Fruit fly (Drosophila melanogaster): ENCODE data around the gene CG17612.

Gene CG17612

dm6 chr2L:4332962-4333757 lies 49.4 kb downstream of the CG17612 start:
- TF ChIP-seq tj (GFP tag; optimal IDR thresholded peaks at IDR 0.05) (peak; percentile 54), cic (GFP tag; optimal IDR thresholded peaks at IDR 0.05) (peak; percentile 99), Hr96 (GFP tag; optimal IDR thresholded peaks at IDR 0.05) (peak; percentile 91), CG7045 (GFP tag; optimal IDR thresholded peaks at IDR 0.05) (peak; percentile 78), ovo (GFP tag; optimal IDR thresholded peaks at IDR 0.05) (no peak), bab1 (GFP tag; optimal IDR thresholded peaks at IDR 0.05) (peak; percentile 82), pad (GFP tag; optimal IDR thresholded peaks at IDR 0.05) (peak; percentile 74), CG33017 (tag; optimal IDR thresholded peaks at IDR 0.05) (peak; percentile 22), Mnt (GFP tag; optimal IDR thresholded peaks at IDR 0.05) (peak; percentile 74), CG7101 (tag; optimal IDR thresholded peaks at IDR 0.05) (peak; percentile 66), toe (GFP tag; optimal IDR thresholded peaks at IDR 0.05) (peak; percentile 60), cnc (optimal IDR thresholded peaks at IDR 0.05) (no peak), Crg-1 (GFP tag; optimal IDR thresholded peaks at IDR 0.05) (no peak), CG1620 (GFP tag; optimal IDR thresholded peaks at IDR 0.05) (peak; percentile 19), kay (GFP tag; ENCODE audit: borderline replicate concordance) (peak; percentile 91), CG5204 (GFP tag; optimal IDR thresholded peaks at IDR 0.05) (peak; percentile 77), Clk (GFP tag; optimal IDR thresholded peaks at IDR 0.05) (peak; percentile 31), CG14711 (tag; optimal IDR thresholded peaks at IDR 0.05) (peak; percentile 66), CG12768 (GFP tag; optimal IDR thresholded peaks at IDR 0.05) (peak; percentile 90), CG11617 (GFP tag; optimal IDR thresholded peaks at IDR 0.05) (peak; percentile 82)

dm6 chr2L:4332583-4332961 lies 50.0 kb downstream of the CG17612 start:
- no peak for TF ChIP-seq Mnt (GFP tag; optimal IDR thresholded peaks at IDR 0.05)
- TF ChIP-seq kay (GFP tag; ENCODE audit: borderline replicate concordance), result peak; percentile 94

dm6 chr2L:4331779-4332328 lies 50.7 kb downstream of the CG17612 start:
- no peak for TF ChIP-seq Crg-1 (GFP tag; optimal IDR thresholded peaks at IDR 0.05)
- TF ChIP-seq CG7045 (GFP tag; optimal IDR thresholded peaks at IDR 0.05), result no peak
- no peak for TF ChIP-seq cnc (optimal IDR thresholded peaks at IDR 0.05)
- TF ChIP-seq CG14711 (tag; optimal IDR thresholded peaks at IDR 0.05), result no peak
- peak; percentile 83 for TF ChIP-seq kay (GFP tag; ENCODE audit: borderline replicate concordance)
- no peak for TF ChIP-seq toe (GFP tag; optimal IDR thresholded peaks at IDR 0.05)
- peak; percentile 25 for TF ChIP-seq CG7101 (tag; optimal IDR thresholded peaks at IDR 0.05)
- TF ChIP-seq CG12768 (GFP tag; optimal IDR thresholded peaks at IDR 0.05), result no peak
- TF ChIP-seq bab1 (GFP tag; optimal IDR thresholded peaks at IDR 0.05), result no peak
- TF ChIP-seq CG1620 (GFP tag; optimal IDR thresholded peaks at IDR 0.05), result no peak
- TF ChIP-seq cic (GFP tag; optimal IDR thresholded peaks at IDR 0.05), result no peak
- no peak for TF ChIP-seq Mnt (GFP tag; optimal IDR thresholded peaks at IDR 0.05)
- TF ChIP-seq Hr96 (GFP tag; optimal IDR thresholded peaks at IDR 0.05), result peak; percentile 31

Data from whole organism, adult.